Worm (Caenorhabditis elegans) whole organism, late embryonic: ENCODE results near the gene znf-474.
A peak's percentile ranks its signal among the peaks of the same experiment; 100 is the strongest.

Source experiments
- C08G9.2 ChIP-seq: sonication (generic microtip); optimal IDR thresholded peaks from 2 replicates; lab custom pipeline; 2016; ENCODE audit warnings: mild to moderate bottlenecking, missing genetic modification characterization, moderate library complexity, missing compliant biosample characterization
- C38D4.7 ChIP-seq: fragments of 200-800 bp; sonication (Bioruptor generic); optimal IDR thresholded peaks from 2 replicates; lab custom pipeline; 2018; ENCODE audit warnings: mild to moderate bottlenecking, missing genetic modification characterization, moderate library complexity, missing compliant biosample characterization
- K02D7.2 ChIP-seq: sonication (generic microtip); optimal IDR thresholded peaks from 2 replicates; lab custom pipeline; 2017; ENCODE audit warnings: mild to moderate bottlenecking, missing genetic modification characterization, missing compliant biosample characterization
- T23F11.4 ChIP-seq: fragments of 200-800 bp; sonication (Bioruptor generic); optimal IDR thresholded peaks from 2 replicates; lab custom pipeline; 2018; ENCODE audit warnings: mild to moderate bottlenecking, missing genetic modification characterization, missing compliant biosample characterization
- Y22D7AL.16 ChIP-seq: sonication (generic microtip); optimal IDR thresholded peaks from 2 replicates; lab custom pipeline; 2016; ENCODE audit warnings: missing genetic modification characterization, missing compliant biosample characterization
- ahr-1 ChIP-seq: sonication (generic microtip); optimal IDR thresholded peaks from 2 replicates; lab custom pipeline; 2016; ENCODE audit warnings: missing genetic modification characterization, missing compliant biosample characterization
- ceh-18 ChIP-seq: sonication (generic microtip); optimal IDR thresholded peaks from 2 replicates; lab custom pipeline; 2016; ENCODE audit warnings: missing genetic modification characterization, missing compliant biosample characterization
- ceh-19 ChIP-seq: fragments of 200-800 bp; sonication (Bioruptor generic); optimal IDR thresholded peaks from 2 replicates; lab custom pipeline; 2018; ENCODE audit warnings: mild to moderate bottlenecking, missing genetic modification characterization, missing compliant biosample characterization
- ceh-2 ChIP-seq: sonication (generic microtip); optimal IDR thresholded peaks from 2 replicates; lab custom pipeline; 2016; ENCODE audit warnings: missing genotype, missing genetic modification characterization, missing compliant biosample characterization
- ceh-31 ChIP-seq: sonication (generic microtip); optimal IDR thresholded peaks from 2 replicates; lab custom pipeline; 2016; ENCODE audit warnings: missing genetic modification characterization, missing compliant biosample characterization
- ceh-34 ChIP-seq: sonication (generic microtip); optimal IDR thresholded peaks from 2 replicates; lab custom pipeline; 2016; ENCODE audit warnings: mild to moderate bottlenecking, missing genetic modification characterization, missing compliant biosample characterization
- ceh-45 ChIP-seq: fragments of 200-800 bp; sonication (Bioruptor generic); IDR thresholded peaks from 2 replicates; pipeline ENCODE4 v1.3.6; 2022; ENCODE audit warnings: missing genetic modification reagents, missing genetic modification characterization, missing compliant biosample characterization
- ceh-48 ChIP-seq: sonication (generic microtip); optimal IDR thresholded peaks from 2 replicates; lab custom pipeline; 2016; ENCODE audit warnings: missing genetic modification characterization, inconsistent platforms, missing compliant biosample characterization
- ceh-6 ChIP-seq: fragments of 200-800 bp; sonication (Bioruptor generic); optimal IDR thresholded peaks from 2 replicates; lab custom pipeline; 2018; ENCODE audit warnings: mild to moderate bottlenecking, missing genetic modification characterization, missing compliant biosample characterization
- ceh-9 ChIP-seq: sonication (generic microtip); optimal IDR thresholded peaks from 2 replicates; lab custom pipeline; 2016; ENCODE audit warnings: mild to moderate bottlenecking, missing genetic modification characterization, inconsistent platforms, missing compliant biosample characterization
- che-1 ChIP-seq: sonication (generic microtip); optimal IDR thresholded peaks from 2 replicates; lab custom pipeline; 2016; ENCODE audit warnings: mild to moderate bottlenecking, missing genetic modification characterization, missing compliant biosample characterization
- dve-1 ChIP-seq: sonication (generic microtip); optimal IDR thresholded peaks from 2 replicates; lab custom pipeline; 2017; ENCODE audit warnings: antibody characterized with exemption, mild to moderate bottlenecking, missing genetic modification characterization, missing compliant biosample characterization
- elt-4 ChIP-seq: sonication (generic microtip); optimal IDR thresholded peaks from 2 replicates; lab custom pipeline; 2016; ENCODE audit warnings: missing genetic modification characterization, missing compliant biosample characterization
- eyg-1 ChIP-seq: sonication (generic microtip); optimal IDR thresholded peaks from 2 replicates; lab custom pipeline; 2016; ENCODE audit warnings: missing genotype, missing genetic modification characterization, missing compliant biosample characterization
- fax-1 ChIP-seq: sonication (generic microtip); optimal IDR thresholded peaks from 2 replicates; lab custom pipeline; 2016; ENCODE audit warnings: missing genotype, missing genetic modification characterization, missing compliant biosample characterization
- hlh-13 ChIP-seq: fragments of 200-800 bp; sonication (Bioruptor generic); optimal IDR thresholded peaks from 2 replicates; lab custom pipeline; 2018; ENCODE audit warnings: mild to moderate bottlenecking, missing genetic modification characterization, missing compliant biosample characterization
- hlh-8 ChIP-seq: sonication (generic microtip); optimal IDR thresholded peaks from 2 replicates; lab custom pipeline; 2016; ENCODE audit warnings: missing genotype, missing genetic modification characterization, missing compliant biosample characterization
- lin-11 ChIP-seq: fragments of 200-800 bp; sonication (Bioruptor generic); optimal IDR thresholded peaks from 2 replicates; lab custom pipeline; 2018; ENCODE audit warnings: mild to moderate bottlenecking, missing genetic modification characterization, missing compliant biosample characterization
- madf-2 ChIP-seq: sonication (generic microtip); optimal IDR thresholded peaks from 2 replicates; lab custom pipeline; 2017; ENCODE audit warnings: missing genetic modification characterization, missing compliant biosample characterization
- nfya-1 ChIP-seq: sonication (generic microtip); optimal IDR thresholded peaks from 2 replicates; lab custom pipeline; 2017; ENCODE audit warnings: missing genetic modification characterization, mild to moderate bottlenecking, missing compliant biosample characterization, antibody characterized with exemption, moderate library complexity
- nhr-11 ChIP-seq: fragments of 150-350 bp; optimal IDR thresholded peaks from 2 replicates; lab custom pipeline; 2014; ENCODE audit warnings: missing biosample characterization, missing genetic modification characterization
- nhr-232 ChIP-seq: sonication (generic microtip); optimal IDR thresholded peaks from 2 replicates; lab custom pipeline; 2016; ENCODE audit warnings: missing genetic modification characterization, missing compliant biosample characterization
- npax-4 ChIP-seq: sonication (generic microtip); optimal IDR thresholded peaks from 2 replicates; lab custom pipeline; 2016; ENCODE audit warnings: missing genetic modification characterization, missing compliant biosample characterization
- odd-2 ChIP-seq: sonication (generic microtip); optimal IDR thresholded peaks from 2 replicates; lab custom pipeline; 2017; ENCODE audit warnings: antibody characterized with exemption, mild to moderate bottlenecking, missing genetic modification characterization, missing compliant biosample characterization
- pat-9 ChIP-seq: fragments of 200-800 bp; sonication (Bioruptor generic); optimal IDR thresholded peaks from 2 replicates; lab custom pipeline; 2018; ENCODE audit warnings: mild to moderate bottlenecking, missing genetic modification characterization, moderate library complexity, missing compliant biosample characterization
- pha-2 ChIP-seq: sonication (generic microtip); optimal IDR thresholded peaks from 2 replicates; lab custom pipeline; 2017; ENCODE audit warnings: mild to moderate bottlenecking, missing genetic modification characterization, missing compliant biosample characterization
- pha-4 ChIP-seq: fragments of 150-350 bp; optimal IDR thresholded peaks from 2 replicates; lab custom pipeline; 2018; ENCODE audit warnings: missing biosample characterization, missing genetic modification reagents, missing genetic modification characterization
- pros-1 ChIP-seq: fragments of 150-350 bp; optimal IDR thresholded peaks from 2 replicates; lab custom pipeline; 2014; ENCODE audit warnings: missing biosample characterization, missing genetic modification reagents, missing genetic modification characterization
- ref-2 ChIP-seq: sonication (generic microtip); optimal IDR thresholded peaks from 2 replicates; lab custom pipeline; 2016; ENCODE audit warnings: missing genetic modification characterization, missing compliant biosample characterization
- rnt-1 ChIP-seq: sonication (generic microtip); optimal IDR thresholded peaks from 2 replicates; lab custom pipeline; 2016; ENCODE audit warnings: missing genetic modification characterization, missing compliant biosample characterization
- sdc-2 ChIP-seq: sonication (generic microtip); optimal IDR thresholded peaks from 2 replicates; lab custom pipeline; 2016; ENCODE audit warnings: missing genotype, missing genetic modification characterization, missing compliant biosample characterization
- sox-2 ChIP-seq: fragments of 200-800 bp; sonication (Bioruptor generic); IDR thresholded peaks from 2 replicates; pipeline ENCODE4 v1.3.6; 2022; ENCODE audit warnings: missing genetic modification reagents, missing genetic modification characterization, missing compliant biosample characterization
- syd-9 ChIP-seq: sonication (generic microtip); optimal IDR thresholded peaks from 2 replicates; lab custom pipeline; 2016; ENCODE audit warnings: mild to moderate bottlenecking, missing genetic modification characterization, moderate library complexity, missing compliant biosample characterization
- tbx-2 ChIP-seq: sonication (generic microtip); optimal IDR thresholded peaks from 2 replicates; lab custom pipeline; 2016; ENCODE audit warnings: missing genetic modification characterization, missing compliant biosample characterization
- tbx-7 ChIP-seq: sonication (generic microtip); optimal IDR thresholded peaks from 2 replicates; lab custom pipeline; 2016; ENCODE audit warnings: missing genotype, missing genetic modification characterization, missing compliant biosample characterization
- unc-42 ChIP-seq: sonication (generic microtip); optimal IDR thresholded peaks from 2 replicates; lab custom pipeline; 2016; ENCODE audit warnings: missing genotype, missing genetic modification characterization, missing compliant biosample characterization
- unc-55 ChIP-seq: sonication (generic microtip); optimal IDR thresholded peaks from 2 replicates; lab custom pipeline; 2017; ENCODE audit warnings: missing biosample characterization, missing genetic modification reagents, missing genetic modification characterization
- zip-5 ChIP-seq: sonication (generic microtip); optimal IDR thresholded peaks from 2 replicates; lab custom pipeline; 2016; ENCODE audit warnings: missing genetic modification characterization, missing compliant biosample characterization
- ztf-16 ChIP-seq: sonication (generic microtip); optimal IDR thresholded peaks from 2 replicates; lab custom pipeline; 2017; ENCODE audit warnings: missing genetic modification characterization, missing compliant biosample characterization

znf-474 gene

ce11 chrX:12176394-12176793, 26.7 kb downstream of the znf-474 start:
- peak; percentile 32 for TF ChIP-seq sdc-2 (tag; lab: Kevin White, UChicago)
- TF ChIP-seq syd-9 = no peak
- TF ChIP-seq ceh-18 (tag; lab: Kevin White, UChicago) = peak; percentile 4
- TF ChIP-seq ref-2 (tag; lab: Kevin White, UChicago) = peak; percentile 52
- TF ChIP-seq eyg-1 (tag; lab: Kevin White, UChicago) = no peak
- TF ChIP-seq nfya-1 (tag; lab: Kevin White, UChicago) = peak; percentile 12
- no peak for TF ChIP-seq C08G9.2 (tag; lab: Kevin White, UChicago)
- TF ChIP-seq, all 69 proteins: peak for 4

ce11 chrX:12176873-12177293, 27.2 kb downstream of the znf-474 start:
- TF ChIP-seq hlh-13 (GFP tag; lab: Kevin White, UChicago) (no peak), ahr-1 (tag; lab: Kevin White, UChicago) (no peak), pros-1 (tag; lab: Kevin White, UChicago) (no peak), ztf-16 (tag; lab: Kevin White, UChicago) (no peak), nhr-11 (no peak), ceh-18 (tag; lab: Kevin White, UChicago) (no peak), unc-42 (tag; lab: Kevin White, UChicago) (no peak), tbx-7 (no peak), ceh-2 (no peak), che-1 (tag; lab: Kevin White, UChicago) (no peak), Y22D7AL.16 (no peak), dve-1 (tag; lab: Kevin White, UChicago) (no peak), elt-4 (no peak), lin-11 (no peak), ref-2 (tag; lab: Kevin White, UChicago) (no peak), ceh-31 (no peak)
- TF ChIP-seq, all 69 proteins: peak for 0

- TF ChIP-seq dve-1 (tag; lab: Kevin White, UChicago) (no peak), T23F11.4 (GFP tag; lab: Kevin White, UChicago) (no peak), fax-1 (tag; lab: Kevin White, UChicago) (no peak), nhr-232 (no peak), ceh-45 (GFP tag; lab: Robert Waterston, UW) (no peak), ceh-6 (GFP tag; lab: Kevin White, UChicago) (no peak), unc-42 (tag; lab: Kevin White, UChicago) (no peak), tbx-7 (no peak), madf-2 (tag; lab: Kevin White, UChicago) (no peak), K02D7.2 (tag; lab: Kevin White, UChicago) (no peak), pat-9 (tag; lab: Kevin White, UChicago) (no peak), ceh-9 (tag; lab: Kevin White, UChicago) (no peak), tbx-2 (tag; lab: Kevin White, UChicago) (no peak), ahr-1 (tag; lab: Kevin White, UChicago) (no peak), unc-55 (GFP tag; lab: Kevin White, UChicago) (no peak)
Observed at ce11 chrX:12177521-12177920, 27.8 kb downstream of the znf-474 start.

ce11 chrX:12178351-12179089, 28.8 kb downstream of the znf-474 start:
- TF ChIP-seq syd-9 = no peak
- TF ChIP-seq rnt-1 (tag; lab: Kevin White, UChicago) = no peak
- TF ChIP-seq unc-42 (tag; lab: Kevin White, UChicago) = peak; percentile 25
- TF ChIP-seq, all 69 proteins: peak for 1

ce11 chrX:12179090-12179488, 29.4 kb downstream of the znf-474 start:
- TF ChIP-seq ceh-34 = peak; percentile 99
- TF ChIP-seq tbx-2 (tag; lab: Kevin White, UChicago) = peak; percentile 2
- TF ChIP-seq ceh-2 = no peak
- peak; percentile 84 for TF ChIP-seq ceh-19 (GFP tag; lab: Kevin White, UChicago)
- TF ChIP-seq C38D4.7 (GFP tag; lab: Kevin White, UChicago) = no peak
- TF ChIP-seq ceh-48 (tag; lab: Kevin White, UChicago) = no peak
- no peak for TF ChIP-seq zip-5 (tag; lab: Kevin White, UChicago)
- TF ChIP-seq pha-4 (tag; lab: Kevin White, UChicago) = no peak
- no peak for TF ChIP-seq sox-2
- TF ChIP-seq hlh-8 (tag; lab: Kevin White, UChicago) = no peak
- no peak for TF ChIP-seq odd-2 (tag; lab: Kevin White, UChicago)
- TF ChIP-seq C08G9.2 (tag; lab: Kevin White, UChicago) = no peak
- TF ChIP-seq rnt-1 (tag; lab: Kevin White, UChicago) = no peak
- no peak for TF ChIP-seq ztf-16 (tag; lab: Kevin White, UChicago)
- TF ChIP-seq fax-1 (tag; lab: Kevin White, UChicago) = no peak
- no peak for TF ChIP-seq npax-4 (tag; lab: Kevin White, UChicago)
- peak; percentile 21 for TF ChIP-seq pha-2
- TF ChIP-seq ceh-6 (GFP tag; lab: Kevin White, UChicago) = no peak
